Worm (Caenorhabditis elegans): Measurements from ENCODE around the gene F40D4.17.

Gene F40D4.17

DNA sequence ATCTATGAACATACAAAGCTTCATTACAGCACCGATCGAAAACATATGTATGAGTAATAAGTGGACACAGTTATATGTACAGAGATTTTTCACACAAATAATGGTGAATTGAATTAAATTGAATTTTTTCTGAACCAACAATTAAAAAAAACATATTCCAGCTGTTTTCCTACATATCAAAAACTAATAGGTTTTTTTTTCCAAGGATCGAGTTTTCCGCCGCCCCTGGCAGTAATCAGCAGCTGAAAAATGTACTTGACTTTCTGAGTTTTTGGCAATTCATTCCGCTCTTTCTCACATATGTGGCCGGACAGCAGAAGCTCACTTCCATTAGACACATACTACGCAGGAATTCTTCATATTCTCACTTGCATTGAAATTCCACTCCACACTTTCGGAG lies 23.2 kb upstream of the F40D4.17 start, which contains the start of gene srh-174:
TSS of gene srh-174 (plus strand) at position 301 of the 400 bp plus-strand sequence.
- TF ChIP-seq hlh-4 (tag; optimal IDR thresholded peaks at IDR 0.05) (peak; percentile 45), lin-35 (GFP tag; optimal IDR thresholded peaks at IDR 0.05) (no peak)

DNA sequence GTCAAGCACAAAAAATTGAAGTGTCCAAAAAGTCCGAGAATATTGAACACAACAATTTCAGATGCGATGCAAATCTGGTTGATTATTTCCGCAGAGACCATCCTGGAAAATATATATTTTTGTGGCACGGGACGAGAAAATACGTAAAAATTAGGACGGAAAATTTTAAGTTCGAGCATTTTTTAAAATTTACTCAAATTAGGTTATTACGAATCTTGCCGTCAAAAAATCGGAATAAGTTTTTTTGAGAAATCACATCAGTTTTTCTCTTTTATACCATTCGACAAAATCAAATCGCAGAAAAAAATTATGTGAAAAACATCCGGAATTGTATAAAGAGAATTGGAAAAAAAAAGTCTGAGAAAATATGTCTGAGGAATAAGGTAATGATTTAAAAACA lies 22.7 kb upstream of the F40D4.17 start, which contains the start of gene srsx-1:
TSS of gene srsx-1 (minus strand) at position 101 of the 400 bp plus-strand sequence.
- no peak for TF ChIP-seq mab-9 (GFP tag; IDR thresholded peaks at IDR 0.05)
- no peak for TF ChIP-seq aha-1 (tag; optimal IDR thresholded peaks at IDR 0.05)
- TF ChIP-seq ceh-8 (GFP tag; optimal IDR thresholded peaks at IDR 0.05): no peak
- no peak for TF ChIP-seq fkh-4 (tag; optimal IDR thresholded peaks at IDR 0.05; ENCODE audit: borderline replicate concordance)
- no peak for TF ChIP-seq tlp-1 (tag; optimal IDR thresholded peaks at IDR 0.05)

DNA sequence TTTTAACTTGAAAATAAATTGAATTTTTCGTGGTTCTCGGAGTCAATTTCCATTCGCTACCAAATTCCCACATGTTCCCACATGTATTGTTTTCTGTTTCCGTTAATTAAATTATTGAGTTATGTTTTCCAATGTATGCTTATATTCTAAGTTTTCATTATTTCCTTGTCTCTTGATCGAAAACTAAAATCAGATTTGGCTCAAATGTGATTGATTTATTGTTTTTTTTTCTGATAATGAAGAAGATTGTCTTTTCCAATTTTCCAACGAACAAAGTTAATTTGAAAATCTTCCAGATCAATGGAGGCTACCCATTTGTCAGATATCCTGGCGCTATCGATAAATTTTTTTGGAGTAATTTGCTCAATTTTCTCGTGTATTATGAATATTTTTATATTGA lies 18.5 kb upstream of the F40D4.17 start, which contains the start of gene srbc-25:
TSS of gene srbc-25 (plus strand) at position 301 of the 400 bp plus-strand sequence.
- no peak for TF ChIP-seq ceh-8 (GFP tag; optimal IDR thresholded peaks at IDR 0.05)
- no peak for TF ChIP-seq fkh-4 (tag; optimal IDR thresholded peaks at IDR 0.05; ENCODE audit: borderline replicate concordance)
- no peak for TF ChIP-seq zag-1 (tag; optimal IDR thresholded peaks at IDR 0.05)
- TF ChIP-seq lin-39 (tag; optimal IDR thresholded peaks at IDR 0.05): no peak

DNA sequence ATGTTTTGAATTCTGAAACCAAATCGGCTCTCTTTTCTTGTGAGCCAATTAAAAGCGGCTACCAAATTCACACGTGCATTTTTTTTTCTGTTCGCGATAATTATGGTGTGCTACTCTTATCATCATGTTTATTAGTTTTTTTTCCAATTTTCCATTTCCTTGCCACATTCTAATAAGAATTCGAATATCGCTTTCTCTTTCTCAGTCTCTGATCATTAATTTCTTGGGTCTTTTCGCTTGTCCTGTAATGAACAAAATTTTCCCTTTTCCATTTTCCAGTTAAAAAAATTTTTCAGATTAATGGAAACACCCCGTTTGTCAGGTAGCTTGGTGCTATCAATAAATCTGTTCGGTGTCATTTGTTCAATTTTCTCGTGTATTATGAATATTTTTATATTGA lies 16.3 kb upstream of the F40D4.17 start, which contains the start of gene srbc-26:
TSS of gene srbc-26 (plus strand) at position 301 of the 400 bp plus-strand sequence.
- TF ChIP-seq lin-13 (GFP tag; optimal IDR thresholded peaks at IDR 0.05) (no peak), nhr-71 (tag; optimal IDR thresholded peaks at IDR 0.05) (no peak), efl-1 (optimal IDR thresholded peaks at IDR 0.05) (no peak), efl-1 (GFP tag; optimal IDR thresholded peaks at IDR 0.05 in 1 of 2) (no peak), unc-98 (GFP tag; IDR thresholded peaks at IDR 0.05) (no peak), nhr-19 (GFP tag; conservative IDR thresholded peaks at IDR 0.05) (no peak), lin-15B (tag; optimal IDR thresholded peaks at IDR 0.05) (no peak)

DNA sequence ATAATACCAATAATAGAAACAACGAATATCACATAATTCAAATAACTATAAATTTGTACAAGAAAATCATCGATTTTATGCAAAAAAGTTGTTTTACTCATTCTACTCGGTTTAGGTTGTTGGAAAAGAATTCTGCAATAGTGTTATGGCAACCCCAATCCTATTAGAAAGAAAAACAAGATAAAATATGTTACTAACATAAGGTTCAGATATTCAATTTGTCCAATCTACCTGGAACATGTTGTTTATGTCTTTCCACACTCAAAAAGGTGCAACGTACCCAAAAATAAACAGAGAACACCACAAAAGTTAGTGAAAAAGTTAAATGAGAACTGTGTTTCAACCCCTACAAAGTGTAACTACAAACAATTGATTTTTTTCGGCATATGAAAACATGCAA lies 15.6 kb upstream of the F40D4.17 start, which contains the start of gene srw-51:
TSS of gene srw-51 (minus strand) at position 101 of the 400 bp plus-strand sequence.
- TF ChIP-seq zag-1 (tag; optimal IDR thresholded peaks at IDR 0.05): no peak
- TF ChIP-seq fos-1 (tag; optimal IDR thresholded peaks at IDR 0.05): no peak
- TF ChIP-seq snu-23 (GFP tag; optimal IDR thresholded peaks at IDR 0.05): no peak

DNA sequence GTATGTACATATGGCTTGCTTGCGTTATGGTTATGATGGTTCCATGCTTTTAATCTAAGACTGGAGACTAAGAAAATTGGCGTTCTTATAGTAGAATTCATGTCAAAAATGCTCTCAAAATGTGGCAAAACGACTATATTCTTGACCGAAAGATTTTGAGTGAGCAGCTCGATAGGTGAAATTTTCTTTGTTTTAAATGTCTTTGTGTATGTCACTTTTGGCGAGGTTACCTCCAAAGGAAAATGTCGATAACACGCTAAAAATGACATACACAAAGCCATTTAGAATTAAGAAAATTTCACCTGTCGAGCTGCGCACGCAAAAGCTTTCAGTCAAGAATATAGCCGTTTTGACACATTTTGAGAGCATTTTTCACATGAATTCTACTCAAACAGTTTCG lies 12.2 kb upstream of the F40D4.17 start, which contains the start of gene srz-66:
TSS of gene srz-66 (minus strand) at position 101 of the 400 bp plus-strand sequence.
- TF ChIP-seq ceh-82 (tag; optimal IDR thresholded peaks at IDR 0.05): no peak
- TF ChIP-seq pqm-1 (tag; optimal IDR thresholded peaks at IDR 0.05): no peak
- TF ChIP-seq ztf-4 (tag; optimal IDR thresholded peaks at IDR 0.05): no peak
- TF ChIP-seq rnt-1 (tag; optimal IDR thresholded peaks at IDR 0.05): no peak
- TF ChIP-seq ets-5 (GFP tag; IDR thresholded peaks at IDR 0.05): no peak
- no peak for TF ChIP-seq irx-1 (tag; optimal IDR thresholded peaks at IDR 0.05)
- no peak for TF ChIP-seq tlp-1 (tag; optimal IDR thresholded peaks at IDR 0.05)
- no peak for TF ChIP-seq nhr-19 (GFP tag; conservative IDR thresholded peaks at IDR 0.05)
- no peak for TF ChIP-seq efl-1 (optimal IDR thresholded peaks at IDR 0.05)
- TF ChIP-seq efl-1 (GFP tag; optimal IDR thresholded peaks at IDR 0.05 in 1 of 2): no peak
- TF ChIP-seq Y116A8C.19 (tag; optimal IDR thresholded peaks at IDR 0.05; ENCODE audit: borderline replicate concordance): no peak
- no peak for TF ChIP-seq snu-23 (GFP tag; optimal IDR thresholded peaks at IDR 0.05)
- TF ChIP-seq lsy-2 (tag; optimal IDR thresholded peaks at IDR 0.05): no peak
- no peak for TF ChIP-seq lin-14 (GFP tag; optimal IDR thresholded peaks at IDR 0.05)
- no peak for TF ChIP-seq mep-1 (tag; optimal IDR thresholded peaks at IDR 0.05)
- no peak for TF ChIP-seq nhr-84 (tag; optimal IDR thresholded peaks at IDR 0.05)
- TF ChIP-seq fkh-8 (tag; optimal IDR thresholded peaks at IDR 0.05): no peak
- no peak for TF ChIP-seq ama-1 (optimal IDR thresholded peaks at IDR 0.05)
- TF ChIP-seq nhr-237 (tag; optimal IDR thresholded peaks at IDR 0.05): no peak
- no peak for TF ChIP-seq swsn-7 (tag; optimal IDR thresholded peaks at IDR 0.05)
- TF ChIP-seq fkh-4 (tag; optimal IDR thresholded peaks at IDR 0.05; ENCODE audit: borderline replicate concordance): no peak

Measured in whole organism, L1 larva.